Worm (Caenorhabditis elegans) whole organism, L1 larva: Measurements from ENCODE around the gene pgap-1.
A peak's percentile ranks its signal among the peaks of the same experiment; 100 is the strongest.

Experiments used
- C04F5.9 ChIP-seq: sonication (generic microtip); optimal IDR thresholded peaks from 2 replicates; lab custom pipeline; 2016; ENCODE audit warnings: missing genetic modification characterization, missing compliant biosample characterization
- C16A3.4 ChIP-seq: fragments of 150-350 bp; optimal IDR thresholded peaks from 2 replicates; lab custom pipeline; 2014; ENCODE audit warnings: missing biosample characterization, missing genetic modification characterization
- C34B4.2 ChIP-seq: sonication (generic microtip); optimal IDR thresholded peaks from 2 replicates; lab custom pipeline; 2017; ENCODE audit warnings: mild to moderate bottlenecking, missing genetic modification characterization, missing compliant biosample characterization
- F16B12.6 ChIP-seq: fragments of 150-350 bp; optimal IDR thresholded peaks from 2 replicates; lab custom pipeline; 2014; ENCODE audit warnings: missing biosample characterization, missing genetic modification characterization
- Y116A8C.19 ChIP-seq: sonication (generic microtip); optimal IDR thresholded peaks from 2 replicates; lab custom pipeline; 2016; ENCODE audit warnings: missing compliant biosample characterization, missing genetic modification characterization, borderline replicate concordance
- aha-1 ChIP-seq: fragments of 150-350 bp; optimal IDR thresholded peaks from 2 replicates; lab custom pipeline; 2014; ENCODE audit warnings: missing biosample characterization, missing genetic modification characterization
- ama-1 ChIP-seq: fragments of 150-350 bp; optimal IDR thresholded peaks from 2 replicates; lab custom pipeline; 2014
- blmp-1 ChIP-seq: fragments of 150-350 bp; optimal IDR thresholded peaks from 2 replicates; lab custom pipeline; 2014; ENCODE audit warnings: missing biosample characterization, missing genetic modification characterization
- ceh-8 ChIP-seq: fragments of 200-800 bp; sonication (Bioruptor generic); optimal IDR thresholded peaks from 2 replicates; lab custom pipeline; 2018; ENCODE audit warnings: mild to moderate bottlenecking, missing genetic modification characterization, moderate library complexity, missing compliant biosample characterization
- ceh-82 ChIP-seq, 3 experiments: fragments of 150-350 bp in 1 of 3; sonication (generic microtip) in 2 of 3; optimal IDR thresholded peaks; 2 replicates each; lab custom pipeline; 2014 to 2017; ENCODE audit warnings: missing biosample characterization in 3 of 3, missing genetic modification characterization in 3 of 3
- ceh-90 ChIP-seq: sonication (generic microtip); optimal IDR thresholded peaks from 2 replicates; lab custom pipeline; 2016; ENCODE audit warnings: missing genetic modification characterization, missing compliant biosample characterization
- ces-1 ChIP-seq: fragments of 150-350 bp; optimal IDR thresholded peaks from 2 replicates; lab custom pipeline; 2014; ENCODE audit warnings: missing biosample characterization, missing genetic modification reagents, missing genetic modification characterization
- dsc-1 ChIP-seq: sonication (generic microtip); optimal IDR thresholded peaks from 2 replicates; lab custom pipeline; 2016; ENCODE audit warnings: mild to moderate bottlenecking, missing genetic modification characterization, missing compliant biosample characterization
- efl-1 ChIP-seq, 4 experiments: fragments of 150-350 bp; optimal IDR thresholded peaks in 3 of 4; peaks in 1 of 4; 1 replicate in 1 of 4; 2 replicates in 3 of 4; lab custom pipeline; 2014; ENCODE audit warnings: missing biosample characterization in 2 of 4, missing genetic modification characterization in 2 of 4, missing genetic modification reagents in 2 of 4
- efl-3 ChIP-seq: fragments of 200-800 bp; sonication (Bioruptor generic); optimal IDR thresholded peaks from 2 replicates; lab custom pipeline; 2018; ENCODE audit warnings: mild to moderate bottlenecking, missing genetic modification characterization, missing compliant biosample characterization
- egl-13 ChIP-seq: sonication (generic microtip); optimal IDR thresholded peaks from 2 replicates; lab custom pipeline; 2016; ENCODE audit warnings: missing genotype, missing genetic modification reagents, missing genetic modification characterization, missing compliant biosample characterization
- elt-3 ChIP-seq, 6 experiments: fragments of 150-350 bp in 1 of 6; sonication (generic microtip); optimal IDR thresholded peaks; 2 replicates each; lab custom pipeline; 2017 to 2018; ENCODE audit warnings: missing biosample characterization in 6 of 6, missing genetic modification characterization in 6 of 6, inconsistent platforms in 1 of 6
- fkh-4 ChIP-seq: sonication (generic microtip); optimal IDR thresholded peaks from 2 replicates; lab custom pipeline; 2016; ENCODE audit warnings: missing compliant biosample characterization, missing genetic modification characterization, borderline replicate concordance
- fkh-8 ChIP-seq: sonication (generic microtip); optimal IDR thresholded peaks from 2 replicates; lab custom pipeline; 2016; ENCODE audit warnings: mild to moderate bottlenecking, missing genetic modification characterization, missing compliant biosample characterization
- fos-1 ChIP-seq: fragments of 150-350 bp; optimal IDR thresholded peaks from 2 replicates; lab custom pipeline; 2014; ENCODE audit warnings: missing biosample characterization, missing genetic modification characterization
- hlh-17 ChIP-seq: fragments of 200-800 bp; sonication (Bioruptor generic); optimal IDR thresholded peaks from 2 replicates; lab custom pipeline; 2018; ENCODE audit warnings: missing genetic modification characterization, mild to moderate bottlenecking, missing compliant biosample characterization, moderate library complexity, borderline replicate concordance
- hlh-4 ChIP-seq: sonication (generic microtip); optimal IDR thresholded peaks from 2 replicates; lab custom pipeline; 2016; ENCODE audit warnings: mild to moderate bottlenecking, missing genetic modification characterization, missing compliant biosample characterization
- hpl-2 ChIP-seq: fragments of 150-350 bp; optimal IDR thresholded peaks from 2 replicates; lab custom pipeline; 2014; ENCODE audit warnings: missing biosample characterization, missing genetic modification reagents, missing genetic modification characterization
- lin-15B ChIP-seq: fragments of 150-350 bp; sonication (generic microtip); optimal IDR thresholded peaks from 3 replicates; lab custom pipeline; 2014; ENCODE audit warnings: missing biosample characterization, missing genetic modification characterization
- lir-3 ChIP-seq: sonication (generic microtip); optimal IDR thresholded peaks from 2 replicates; lab custom pipeline; 2016; ENCODE audit warnings: mild to moderate bottlenecking, missing genetic modification characterization, moderate library complexity, missing compliant biosample characterization; ENCODE audit not compliant: poor library complexity
- lsy-2 ChIP-seq, 2 experiments: fragments of 150-350 bp; optimal IDR thresholded peaks; 2 replicates each; lab custom pipeline; 2014; ENCODE audit warnings: missing biosample characterization in 2 of 2, missing genetic modification characterization in 2 of 2
- mdl-1 ChIP-seq, 2 experiments: fragments of 150-350 bp; optimal IDR thresholded peaks; 2 replicates each; lab custom pipeline; 2014 to 2017; ENCODE audit warnings: missing biosample characterization in 2 of 2, missing genetic modification characterization in 2 of 2, inconsistent platforms in 1 of 2
- mep-1 ChIP-seq: fragments of 150-350 bp; optimal IDR thresholded peaks from 2 replicates; lab custom pipeline; 2014; ENCODE audit warnings: missing biosample characterization, missing genetic modification characterization
- nhr-11 ChIP-seq: fragments of 150-350 bp; optimal IDR thresholded peaks from 2 replicates; lab custom pipeline; 2014; ENCODE audit warnings: missing biosample characterization, missing genetic modification characterization
- nhr-12 ChIP-seq: sonication (generic microtip); optimal IDR thresholded peaks from 2 replicates; lab custom pipeline; 2017; ENCODE audit warnings: missing biosample characterization, missing genetic modification characterization
- nhr-19 ChIP-seq: fragments of 200-800 bp; sonication (Bioruptor generic); conservative IDR thresholded peaks from 2 replicates; pipeline ENCODE4 v1.3.6; 2022; ENCODE audit warnings: missing genetic modification characterization, missing compliant biosample characterization
- nhr-237 ChIP-seq: fragments of 150-350 bp; optimal IDR thresholded peaks from 2 replicates; lab custom pipeline; 2014; ENCODE audit warnings: missing biosample characterization, missing genetic modification characterization
- nhr-28 ChIP-seq: fragments of 150-350 bp; optimal IDR thresholded peaks from 2 replicates; lab custom pipeline; 2014; ENCODE audit warnings: missing biosample characterization, missing genetic modification characterization
- snpc-4 ChIP-seq: fragments of 150-350 bp; optimal IDR thresholded peaks from 2 replicates; lab custom pipeline; 2014; ENCODE audit warnings: missing biosample characterization, missing genetic modification characterization
- snu-23 ChIP-seq: sonication (generic microtip); optimal IDR thresholded peaks from 2 replicates; lab custom pipeline; 2016; ENCODE audit warnings: missing genetic modification characterization, missing compliant biosample characterization
- sox-4 ChIP-seq: sonication (generic microtip); optimal IDR thresholded peaks from 2 replicates; lab custom pipeline; 2016; ENCODE audit warnings: missing genetic modification characterization, missing compliant biosample characterization
- sptf-1 ChIP-seq: fragments of 150-350 bp; optimal IDR thresholded peaks from 2 replicates; lab custom pipeline; 2014; ENCODE audit warnings: missing biosample characterization, missing genetic modification characterization
- sup-37 ChIP-seq: fragments of 200-800 bp; sonication (Bioruptor generic); optimal IDR thresholded peaks from 2 replicates; lab custom pipeline; 2018; ENCODE audit warnings: mild to moderate bottlenecking, missing genetic modification characterization, missing compliant biosample characterization
- tbx-2 ChIP-seq: sonication (generic microtip); optimal IDR thresholded peaks from 2 replicates; lab custom pipeline; 2016; ENCODE audit warnings: missing genetic modification characterization, missing compliant biosample characterization
- tlp-1 ChIP-seq: fragments of 150-350 bp; optimal IDR thresholded peaks from 2 replicates; lab custom pipeline; 2014; ENCODE audit warnings: missing biosample characterization, missing genetic modification characterization
- unc-130 ChIP-seq: fragments of 150-350 bp; optimal IDR thresholded peaks from 2 replicates; lab custom pipeline; 2017; ENCODE audit warnings: missing biosample characterization, missing genetic modification characterization, inconsistent platforms
- unc-30 ChIP-seq: sonication (generic microtip); optimal IDR thresholded peaks from 2 replicates; lab custom pipeline; 2017; ENCODE audit warnings: missing biosample characterization, missing genetic modification characterization
- unc-62 ChIP-seq: fragments of 150-350 bp; optimal IDR thresholded peaks from 2 replicates; lab custom pipeline; 2014; ENCODE audit warnings: missing biosample characterization, missing genetic modification reagents, missing genetic modification characterization
- vab-15 ChIP-seq: sonication (generic microtip); optimal IDR thresholded peaks from 2 replicates; lab custom pipeline; 2017; ENCODE audit warnings: missing genotype, mild to moderate bottlenecking, missing genetic modification characterization, missing compliant biosample characterization
- zip-4 ChIP-seq: fragments of 200-800 bp; sonication (Bioruptor generic); optimal IDR thresholded peaks from 2 replicates; lab custom pipeline; 2018; ENCODE audit warnings: mild to moderate bottlenecking, missing genetic modification characterization, moderate library complexity, missing compliant biosample characterization
- ztf-4 ChIP-seq: fragments of 150-350 bp; optimal IDR thresholded peaks from 2 replicates; lab custom pipeline; 2014; ENCODE audit warnings: missing biosample characterization, missing genetic modification characterization

pgap-1 gene

DNA sequence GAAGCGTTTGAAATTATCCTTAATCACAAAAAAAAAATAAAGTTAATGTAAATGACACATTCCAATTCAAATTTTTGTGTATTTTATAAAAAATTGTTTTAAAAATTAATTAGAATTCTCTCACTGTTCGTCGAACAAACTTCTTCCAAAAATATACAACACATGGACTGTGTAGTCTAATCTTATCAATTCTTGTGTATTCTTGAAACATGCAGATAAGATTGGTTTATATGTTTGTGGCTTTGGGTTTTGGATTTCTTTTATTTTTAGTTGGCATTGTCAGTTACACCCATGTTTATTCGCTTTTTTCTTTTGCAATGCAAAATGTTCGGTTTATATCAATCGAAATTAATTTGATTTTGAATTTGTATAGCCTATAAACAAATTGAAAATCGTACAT lies 21.3 kb upstream of the pgap-1 start:
- no peak for TF ChIP-seq efl-1 (optimal IDR thresholded peaks at IDR 0.05; lab: Kevin White, UChicago)
- TF ChIP-seq efl-1 (GFP tag; optimal IDR thresholded peaks at IDR 0.05 in 1 of 2; lab: Kevin White, UChicago): no peak
- peak in 2 of 6 experiments; percentile 44 to 83 for TF ChIP-seq elt-3 (tag; optimal IDR thresholded peaks at IDR 0.05; lab: Kevin White, UChicago)
- TF ChIP-seq, all 84 proteins: peak for 1

- TF ChIP-seq ceh-82 (tag; optimal IDR thresholded peaks at IDR 0.05; lab: Kevin White, UChicago): no peak
- peak; percentile 84 for TF ChIP-seq blmp-1 (tag; lab: Kevin White, UChicago)
- peak in 1 of 6 experiments; percentile 15 for TF ChIP-seq elt-3 (tag; optimal IDR thresholded peaks at IDR 0.05; lab: Kevin White, UChicago)
- no peak for TF ChIP-seq unc-62 (GFP tag; lab: Kevin White, UChicago)
- TF ChIP-seq, all 84 proteins: peak for 2
Measured at ce11 chrV:11220936-11221335, 20.7 kb upstream of the pgap-1 start, which contains the start of gene T19B10.2. Gene T19B10.2, plus strand, starts transcription at chrV:11221302.

DNA sequence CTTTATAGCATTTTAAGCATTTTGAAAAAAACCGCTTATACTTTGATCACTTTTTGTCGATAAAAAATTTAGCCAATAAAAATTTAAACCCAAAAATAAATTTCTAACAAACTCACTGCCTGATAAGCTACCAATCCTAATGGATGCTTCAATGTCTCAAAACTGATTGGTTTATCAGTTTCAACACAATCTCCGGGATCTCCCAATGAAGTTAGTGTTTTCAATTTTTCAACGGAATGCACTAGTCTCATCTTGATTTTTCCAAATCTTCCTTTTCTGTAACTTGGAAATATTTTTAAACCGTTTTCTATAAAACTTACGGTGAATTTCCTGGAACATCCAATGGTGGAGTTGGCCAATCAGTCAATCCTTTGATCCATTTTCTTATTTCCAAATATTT lies 18.0 kb upstream of the pgap-1 start:
- TF ChIP-seq mep-1 (tag; lab: Kevin White, UChicago) (no peak), nhr-12 (tag; lab: Kevin White, UChicago) (no peak), lir-3 (tag; lab: Kevin White, UChicago) (no peak), fkh-8 (no peak), snpc-4 (no peak), zip-4 (GFP tag; lab: Kevin White, UChicago) (no peak)
- TF ChIP-seq, all 84 proteins: peak for 0

- TF ChIP-seq nhr-28 (tag; lab: Kevin White, UChicago) (no peak), nhr-19 (GFP tag; lab: Robert Waterston, UW) (no peak), Y116A8C.19 (tag; lab: Kevin White, UChicago) (no peak), sox-4 (tag; lab: Kevin White, UChicago) (no peak), lsy-2 (tag; optimal IDR thresholded peaks at IDR 0.05; lab: Kevin White, UChicago) (peak; percentile 7 to 9), unc-130 (tag; lab: Kevin White, UChicago) (no peak), snpc-4 (no peak), C04F5.9 (no peak), fkh-4 (no peak), C16A3.4 (tag; lab: Kevin White, UChicago) (no peak), efl-3 (GFP tag; lab: Kevin White, UChicago) (no peak), C34B4.2 (no peak), hlh-17 (GFP tag; lab: Kevin White, UChicago) (no peak), ceh-90 (tag; lab: Kevin White, UChicago) (no peak), tbx-2 (tag; lab: Kevin White, UChicago) (no peak), nhr-237 (tag; lab: Kevin White, UChicago) (no peak), dsc-1 (tag; lab: Kevin White, UChicago) (peak; percentile 63), mdl-1 (tag; optimal IDR thresholded peaks at IDR 0.05; lab: Kevin White, UChicago) (no peak), hlh-4 (tag; lab: Kevin White, UChicago) (no peak), aha-1 (tag; lab: Kevin White, UChicago) (no peak), snu-23 (GFP tag; lab: Kevin White, UChicago) (peak; percentile 16), lin-15B (tag; lab: Kevin White, UChicago) (no peak), fos-1 (no peak), tlp-1 (no peak), ztf-4 (tag; lab: Kevin White, UChicago) (no peak), efl-1 (optimal IDR thresholded peaks at IDR 0.05; lab: Kevin White, UChicago) (no peak), efl-1 (GFP tag; optimal IDR thresholded peaks at IDR 0.05 in 1 of 2; lab: Kevin White, UChicago) (no peak), sptf-1 (no peak), mep-1 (tag; lab: Kevin White, UChicago) (peak; percentile 7), nhr-11 (tag; lab: Kevin White, UChicago) (no peak), lir-3 (tag; lab: Kevin White, UChicago) (no peak), unc-30 (tag; lab: Kevin White, UChicago) (no peak), sup-37 (GFP tag; lab: Kevin White, UChicago) (no peak), vab-15 (tag; lab: Kevin White, UChicago) (no peak), nhr-12 (tag; lab: Kevin White, UChicago) (no peak), ces-1 (GFP tag; lab: Kevin White, UChicago) (no peak), egl-13 (tag; lab: Kevin White, UChicago) (no peak), zip-4 (GFP tag; lab: Kevin White, UChicago) (no peak), F16B12.6 (tag; lab: Kevin White, UChicago) (no peak), hpl-2 (no peak), ceh-8 (GFP tag; lab: Kevin White, UChicago) (no peak), ama-1 (lab: Kevin White, UChicago) (peak; percentile 65)
Measured at ce11 chrV:11225981-11226380, 15.7 kb upstream of the pgap-1 start, which contains the start of gene bgal-1. Gene bgal-1, minus strand, starts transcription at chrV:11226018.
